Fruit fly (Drosophila melanogaster): Measurements from ENCODE around the gene Nnk.
A peak's percentile ranks its signal among the peaks of the same experiment; 100 is the strongest.

Nnk gene

DNA sequence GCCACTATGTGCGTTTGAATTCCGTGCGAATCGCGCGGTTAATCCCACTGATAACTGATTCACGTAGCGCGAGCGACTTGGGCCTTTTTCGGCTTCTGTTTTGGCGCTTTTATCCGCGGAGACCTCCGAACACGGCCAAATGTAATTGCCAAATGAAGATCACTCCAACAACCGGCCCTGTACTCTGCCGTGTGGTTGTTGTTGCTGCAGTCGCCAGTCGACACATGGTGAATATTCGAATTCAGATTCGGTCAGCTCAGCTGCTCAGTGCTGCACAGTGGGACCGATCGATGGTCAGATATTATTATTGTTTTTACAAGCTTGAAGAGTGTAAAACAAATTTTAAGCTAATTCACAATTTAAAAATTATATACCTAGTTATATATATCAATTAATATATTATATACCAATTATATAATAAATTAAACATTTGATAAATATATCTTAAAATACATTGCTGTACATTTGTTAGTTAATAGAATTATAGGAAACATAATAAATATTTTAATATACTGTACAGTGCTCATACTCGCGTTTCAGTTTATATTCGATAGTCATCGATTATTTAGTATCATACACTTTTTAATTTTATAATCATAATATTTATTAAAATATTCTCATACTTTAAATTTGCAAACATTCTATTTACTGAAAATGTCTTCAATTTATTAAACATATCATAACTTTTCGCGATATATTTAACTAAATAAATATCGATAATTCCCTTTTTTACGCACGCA is 10.5 kb downstream of the Nnk start, which contains the start of gene CG43102 (continued):
- TF ChIP-seq CG18764 (GFP tag; optimal IDR thresholded peaks at IDR 0.05) (peak; percentile 54), CG3726 (GFP tag; IDR thresholded peaks at IDR 0.05) (peak; percentile 43; the same call in 1 of the 3 replicates), Hand (GFP tag; optimal IDR thresholded peaks at IDR 0.05) (no peak), tup (GFP tag; optimal IDR thresholded peaks at IDR 0.05) (peak; percentile 28), CG13894 (tag; optimal IDR thresholded peaks at IDR 0.05) (peak; percentile 51), HLHmδ (GFP tag; optimal IDR thresholded peaks at IDR 0.05) (peak; percentile 13), CG11085 (GFP tag; IDR thresholded peaks at IDR 0.05) (no peak), lilli (GFP tag; optimal IDR thresholded peaks at IDR 0.05) (peak; percentile 65), dmrt99B (tag; optimal IDR thresholded peaks at IDR 0.05) (peak; percentile 70), aop (GFP tag; IDR thresholded peaks at IDR 0.05) (0 out of 2 replicates have a peak, but pooled peaks have one; percentile 6), CG4424 (GFP tag; optimal IDR thresholded peaks at IDR 0.05) (peak; percentile 67), CG9932 (GFP tag; IDR thresholded peaks at IDR 0.05) (peak; percentile 84), ara (GFP tag; IDR thresholded peaks at IDR 0.05) (no peak), CG7357 (GFP tag; IDR thresholded peaks at IDR 0.05) (peak; percentile 60; the same call in 2 of the 3 replicates), CG10431 (GFP tag; optimal IDR thresholded peaks at IDR 0.05) (peak; percentile 22), crol (GFP tag; IDR thresholded peaks at IDR 0.05) (no peak), CG5245 (GFP tag; optimal IDR thresholded peaks at IDR 0.05) (peak; percentile 20), btn (GFP tag; optimal IDR thresholded peaks at IDR 0.05) (no peak), wek (GFP tag; optimal IDR thresholded peaks at IDR 0.05) (peak; percentile 58), fu2 (GFP tag; optimal IDR thresholded peaks at IDR 0.05) (no peak), lbe (GFP tag; optimal IDR thresholded peaks at IDR 0.05) (peak; percentile 51), CG1233 (GFP tag; optimal IDR thresholded peaks at IDR 0.05) (peak; percentile 50), pum (GFP tag; optimal IDR thresholded peaks at IDR 0.05) (peak; percentile 37), CG3281 (GFP tag; optimal IDR thresholded peaks at IDR 0.05) (peak; percentile 66), CG11456 (GFP tag; IDR thresholded peaks at IDR 0.05) (peak; percentile 78), sd (tag; optimal IDR thresholded peaks at IDR 0.05) (peak; percentile 61), CG13123 (GFP tag; optimal IDR thresholded peaks at IDR 0.05) (peak; percentile 16), CG2120 (GFP tag; optimal IDR thresholded peaks at IDR 0.05) (peak; percentile 67), knrl (GFP tag; IDR thresholded peaks at IDR 0.05; ENCODE audit: partially characterized antibody) (peak; percentile 73; the same call in 2 of the 3 replicates), dati (GFP tag; IDR thresholded peaks at IDR 0.05) (no peak), CG10209 (GFP tag; optimal IDR thresholded peaks at IDR 0.05) (peak; percentile 56), CG4328 (GFP tag; optimal IDR thresholded peaks at IDR 0.05) (peak; percentile 38), CG32532 (GFP tag; IDR thresholded peaks at IDR 0.05) (peak; percentile 82), Ets97D (GFP tag; optimal IDR thresholded peaks at IDR 0.05) (peak; percentile 3), CG43689 (GFP tag; IDR thresholded peaks at IDR 0.05) (peak; percentile 47; the same call in 1 of the 2 replicates), CG34422 (GFP tag; IDR thresholded peaks at IDR 0.05) (peak; percentile 79), CoRest (tag; optimal IDR thresholded peaks at IDR 0.05) (peak; percentile 70), mam (GFP tag; optimal IDR thresholded peaks at IDR 0.05) (peak; percentile 61), Trl (optimal IDR thresholded peaks at IDR 0.05) (no peak), Trl (GFP tag; optimal IDR thresholded peaks at IDR 0.05) (peak; percentile 3), Deaf1 (tag; optimal IDR thresholded peaks at IDR 0.05) (peak; percentile 60), Asciz (GFP tag; optimal IDR thresholded peaks at IDR 0.05) (peak; percentile 17), CG10147 (GFP tag; optimal IDR thresholded peaks at IDR 0.05) (no peak), Camta (GFP tag; optimal IDR thresholded peaks at IDR 0.05) (peak; percentile 14), CG14441 (GFP tag; IDR thresholded peaks at IDR 0.05) (peak; percentile 73), Gug (GFP tag; IDR thresholded peaks at IDR 0.05) (peak; percentile 76), CG1792 (GFP tag; optimal IDR thresholded peaks at IDR 0.05) (no peak), insv (GFP tag; optimal IDR thresholded peaks at IDR 0.05) (no peak), bowl (GFP tag; IDR thresholded peaks at IDR 0.05) (peak; percentile 50; the same call in 1 of the 2 replicates), dan (GFP tag; IDR thresholded peaks at IDR 0.05) (no peak)
